Worm (Caenorhabditis elegans) whole organism, L4 larva: ENCODE measurements around the gene C01G10.10.
A peak's percentile ranks its signal among the peaks of the same experiment; 100 is the strongest.

Source experiments
- D1046.2 ChIP-seq: fragments of 200-800 bp; sonication (Bioruptor generic); IDR thresholded peaks from 2 replicates; pipeline ENCODE4 v1.3.6; 2022; ENCODE audit warnings: missing genetic modification characterization, missing compliant biosample characterization
- F49E8.2 ChIP-seq: sonication (generic microtip); optimal IDR thresholded peaks from 2 replicates; lab custom pipeline; 2016; ENCODE audit warnings: missing compliant biosample characterization, mild to moderate bottlenecking, missing genetic modification characterization, borderline replicate concordance
- T20F7.1 ChIP-seq: fragments of 200-800 bp; sonication (Bioruptor generic); optimal IDR thresholded peaks from 2 replicates; lab custom pipeline; 2018; ENCODE audit warnings: mild to moderate bottlenecking, missing genetic modification characterization, missing compliant biosample characterization
- Y105C5A.15 ChIP-seq: fragments of 200-800 bp; sonication (Bioruptor generic); IDR thresholded peaks from 2 replicates; pipeline ENCODE4 v1.3.6; 2022; ENCODE audit warnings: missing genetic modification characterization, missing compliant biosample characterization
- ama-1 ChIP-seq: fragments of 150-350 bp; optimal IDR thresholded peaks from 2 replicates; lab custom pipeline; 2014; ENCODE audit warnings: inconsistent platforms, mixed read lengths
- arid-1 ChIP-seq: fragments of 200-800 bp; sonication (Bioruptor generic); conservative IDR thresholded peaks from 2 replicates; pipeline ENCODE4 v1.3.6; 2022; ENCODE audit warnings: missing genetic modification reagents, missing genetic modification characterization, missing compliant biosample characterization
- attf-4 ChIP-seq: sonication (generic microtip); optimal IDR thresholded peaks from 3 replicates; lab custom pipeline; 2017; ENCODE audit warnings: missing biosample characterization, missing genetic modification characterization
- ceh-20 ChIP-seq: fragments of 200-800 bp; sonication (Bioruptor generic); IDR thresholded peaks from 2 replicates; pipeline ENCODE4 v1.3.6; 2022; ENCODE audit warnings: missing genetic modification reagents, missing genetic modification characterization, missing compliant biosample characterization
- ceh-28 ChIP-seq: fragments of 150-350 bp; optimal IDR thresholded peaks from 2 replicates; lab custom pipeline; 2014; ENCODE audit warnings: missing biosample characterization, missing genetic modification reagents, missing genetic modification characterization
- ceh-62 ChIP-seq: sonication (generic microtip); optimal IDR thresholded peaks from 2 replicates; lab custom pipeline; 2017; ENCODE audit warnings: missing biosample characterization, missing genetic modification characterization
- ceh-82 ChIP-seq: sonication (generic microtip); optimal IDR thresholded peaks from 2 replicates; lab custom pipeline; 2017; ENCODE audit warnings: missing biosample characterization, missing genetic modification characterization
- daf-12 ChIP-seq: fragments of 150-350 bp; optimal IDR thresholded peaks from 2 replicates; lab custom pipeline; 2014; ENCODE audit warnings: missing biosample characterization, missing genetic modification reagents, missing genetic modification characterization
- daf-16 ChIP-seq, 3 experiments: sonication (generic microtip); optimal IDR thresholded peaks; 2 replicates each; lab custom pipeline; 2016 to 2017; ENCODE audit warnings: missing genetic modification characterization in 3 of 3, missing genetic modification reagents in 3 of 3, mild to moderate bottlenecking in 2 of 3, missing compliant biosample characterization in 2 of 3, missing biosample characterization in 1 of 3, moderate library complexity in 1 of 3
- daf-8 ChIP-seq: fragments of 200-800 bp; sonication (Bioruptor generic); IDR thresholded peaks from 2 replicates; pipeline ENCODE4 v1.3.6; 2022; ENCODE audit warnings: missing genetic modification characterization, missing compliant biosample characterization
- dmd-9 ChIP-seq: fragments of 200-800 bp; sonication (Bioruptor generic); IDR thresholded peaks from 2 replicates; pipeline ENCODE4 v1.3.6; 2022; ENCODE audit warnings: missing genetic modification reagents, missing genetic modification characterization, missing compliant biosample characterization
- duxl-1 ChIP-seq: sonication (generic microtip); optimal IDR thresholded peaks from 2 replicates; lab custom pipeline; 2016; ENCODE audit warnings: mild to moderate bottlenecking, missing genetic modification characterization, moderate library complexity, missing compliant biosample characterization; ENCODE audit not compliant: poor library complexity
- egl-43 ChIP-seq: fragments of 200-800 bp; sonication (Bioruptor generic); IDR thresholded peaks from 2 replicates; pipeline ENCODE4 v1.3.6; 2022; ENCODE audit warnings: missing genetic modification reagents, missing genetic modification characterization, missing compliant biosample characterization
- fkh-10 ChIP-seq: fragments of 150-350 bp; optimal IDR thresholded peaks from 2 replicates; lab custom pipeline; 2014; ENCODE audit warnings: missing biosample characterization, missing genetic modification reagents, missing genetic modification characterization
- hif-1 ChIP-seq, 2 experiments: sonication (generic microtip); optimal IDR thresholded peaks; 2 replicates each; lab custom pipeline; 2016 to 2017; ENCODE audit warnings: missing compliant biosample characterization in 2 of 2, missing genetic modification characterization in 2 of 2, missing genetic modification reagents in 2 of 2, missing genotype in 2 of 2, mild to moderate bottlenecking in 1 of 2
- hmg-1.1 ChIP-seq: fragments of 200-800 bp; sonication (Bioruptor generic); IDR thresholded peaks from 2 replicates; pipeline ENCODE4 v1.3.6; 2022; ENCODE audit warnings: missing genetic modification reagents, missing genetic modification characterization, missing compliant biosample characterization
- lin-15B ChIP-seq: fragments of 150-350 bp; sonication (generic microtip); optimal IDR thresholded peaks from 3 replicates; lab custom pipeline; 2014; ENCODE audit warnings: missing biosample characterization, missing genetic modification characterization
- lin-38 ChIP-seq: fragments of 200-800 bp; sonication (Bioruptor generic); IDR thresholded peaks from 2 replicates; pipeline ENCODE4 v1.3.6; 2022; ENCODE audit warnings: missing genetic modification reagents, missing genetic modification characterization, missing compliant biosample characterization
- lir-3 ChIP-seq: sonication (generic microtip); optimal IDR thresholded peaks from 2 replicates; lab custom pipeline; 2016; ENCODE audit warnings: mild to moderate bottlenecking, missing genetic modification characterization, missing compliant biosample characterization
- lsy-2 ChIP-seq, 2 experiments: fragments of 150-350 bp in 1 of 2; sonication (generic microtip) in 1 of 2; optimal IDR thresholded peaks; 2 replicates each; lab custom pipeline; 2014 to 2017; ENCODE audit warnings: missing biosample characterization in 2 of 2, missing genetic modification characterization in 2 of 2
- madf-5 ChIP-seq, 2 experiments: fragments of 200-800 bp; sonication (Bioruptor generic); IDR thresholded peaks; 2 replicates each; pipeline ENCODE4 v1.3.6; 2022; ENCODE audit warnings: missing compliant biosample characterization in 2 of 2, missing genetic modification characterization in 2 of 2
- mdl-1 ChIP-seq, 2 experiments: fragments of 150-350 bp in 1 of 2; sonication (generic microtip) in 1 of 2; optimal IDR thresholded peaks; 2 replicates each; lab custom pipeline; 2014 to 2017; ENCODE audit warnings: missing biosample characterization in 2 of 2, missing genetic modification characterization in 2 of 2
- mep-1 ChIP-seq: fragments of 150-350 bp; sonication (generic microtip); optimal IDR thresholded peaks from 3 replicates; lab custom pipeline; 2014; ENCODE audit warnings: missing biosample characterization, missing genetic modification characterization
- mxl-3 ChIP-seq: fragments of 200-800 bp; sonication (Bioruptor generic); optimal IDR thresholded peaks from 2 replicates; lab custom pipeline; 2018; ENCODE audit warnings: mild to moderate bottlenecking, missing genetic modification characterization, missing compliant biosample characterization
- nhr-102 ChIP-seq: sonication (generic microtip); optimal IDR thresholded peaks from 2 replicates; lab custom pipeline; 2016; ENCODE audit warnings: mild to moderate bottlenecking, missing genetic modification characterization, moderate library complexity, missing compliant biosample characterization
- nhr-11 ChIP-seq: fragments of 150-350 bp; optimal IDR thresholded peaks from 2 replicates; lab custom pipeline; 2014; ENCODE audit warnings: missing biosample characterization, missing genetic modification characterization
- nhr-237 ChIP-seq: sonication (generic microtip); optimal IDR thresholded peaks from 2 replicates; lab custom pipeline; 2017; ENCODE audit warnings: missing biosample characterization, missing genetic modification characterization
- nhr-42 ChIP-seq: fragments of 200-800 bp; sonication (Bioruptor generic); IDR thresholded peaks from 2 replicates; pipeline ENCODE4 v1.3.6; 2022; ENCODE audit warnings: missing genetic modification characterization, missing compliant biosample characterization
- nhr-48 ChIP-seq: sonication (generic microtip); optimal IDR thresholded peaks from 2 replicates; lab custom pipeline; 2016; ENCODE audit warnings: mild to moderate bottlenecking, missing genetic modification characterization, missing compliant biosample characterization
- nhr-6 ChIP-seq: fragments of 150-350 bp; optimal IDR thresholded peaks from 2 replicates; lab custom pipeline; 2014; ENCODE audit warnings: missing biosample characterization, missing genetic modification characterization
- php-3 ChIP-seq: fragments of 200-800 bp; sonication (Bioruptor generic); IDR thresholded peaks from 2 replicates; pipeline ENCODE4 v1.3.6; 2022; ENCODE audit warnings: missing genetic modification reagents, missing genetic modification characterization, missing compliant biosample characterization
- pqm-1 ChIP-seq: sonication (generic microtip); optimal IDR thresholded peaks from 2 replicates; lab custom pipeline; 2017; ENCODE audit warnings: missing biosample characterization, missing genetic modification characterization
- rbr-2 ChIP-seq: sonication (generic microtip); optimal IDR thresholded peaks from 2 replicates; lab custom pipeline; 2016; ENCODE audit warnings: missing genotype, missing genetic modification characterization, missing compliant biosample characterization
- spr-1 ChIP-seq: sonication (generic microtip); optimal IDR thresholded peaks from 2 replicates; lab custom pipeline; 2016; ENCODE audit warnings: mild to moderate bottlenecking, missing genetic modification characterization, missing compliant biosample characterization
- tag-97 ChIP-seq: fragments of 200-800 bp; sonication (Bioruptor generic); IDR thresholded peaks from 2 replicates; pipeline ENCODE4 v1.3.6; 2022; ENCODE audit warnings: missing genetic modification characterization, missing compliant biosample characterization
- unc-62 ChIP-seq, 3 experiments: fragments of 150-350 bp in 1 of 3; sonication (generic microtip); optimal IDR thresholded peaks in 2 of 3; peaks in 1 of 3; 1 replicate in 1 of 3; 2 replicates in 2 of 3; lab custom pipeline; 2014 to 2017; ENCODE audit warnings: missing biosample characterization in 3 of 3, missing genetic modification characterization in 3 of 3, missing genetic modification reagents in 3 of 3, missing genotype in 1 of 3
- vab-7 ChIP-seq: fragments of 200-800 bp; sonication (Bioruptor generic); IDR thresholded peaks from 2 replicates; pipeline ENCODE4 v1.3.6; 2022; ENCODE audit warnings: missing genetic modification reagents, missing genetic modification characterization, missing compliant biosample characterization
- zfp-3 ChIP-seq: fragments of 200-800 bp; sonication (Bioruptor generic); conservative IDR thresholded peaks from 2 replicates; pipeline ENCODE4 v1.3.6; 2022; ENCODE audit warnings: missing genetic modification reagents, missing genetic modification characterization, missing compliant biosample characterization
- zip-11 ChIP-seq: fragments of 200-800 bp; sonication (Bioruptor generic); IDR thresholded peaks from 2 replicates; pipeline ENCODE4 v1.3.6; 2022; ENCODE audit warnings: missing genetic modification characterization, missing compliant biosample characterization
- ztf-11 ChIP-seq: fragments of 150-350 bp; optimal IDR thresholded peaks from 2 replicates; lab custom pipeline; 2014; ENCODE audit warnings: missing biosample characterization, missing genetic modification characterization
- ztf-7 ChIP-seq: fragments of 150-350 bp; optimal IDR thresholded peaks from 2 replicates; lab custom pipeline; 2014; ENCODE audit warnings: missing biosample characterization, missing genetic modification characterization

Gene C01G10.10

DNA sequence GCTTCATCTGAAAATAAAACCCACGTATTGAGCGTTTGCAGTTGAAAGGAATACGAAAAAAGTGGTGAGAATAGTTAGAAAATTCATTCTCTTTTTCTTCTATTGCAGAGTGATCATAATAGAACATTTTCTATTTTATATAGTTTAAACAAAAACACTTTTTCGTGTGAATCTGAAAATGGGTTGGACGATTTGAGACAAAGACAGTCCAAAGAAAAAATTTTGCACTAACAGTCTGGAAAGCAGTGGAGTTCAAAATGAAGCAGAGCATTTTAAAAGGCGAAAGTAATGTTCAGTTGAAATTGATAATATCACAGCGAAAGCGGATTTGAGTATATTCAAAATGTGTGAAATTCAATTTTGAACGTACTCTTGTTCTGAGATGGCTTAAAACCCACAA lies 6.4 kb upstream of the C01G10.10 start, which contains the start of gene C01G10.18:
C01G10.18 (minus strand) TSS at position 101 of the 400 bp plus-strand sequence.
- TF ChIP-seq lin-15B (tag; lab: Kevin White, UChicago): no peak
- TF ChIP-seq mep-1 (tag; lab: Kevin White, UChicago): no peak
- TF ChIP-seq dmd-9 (GFP tag; lab: Robert Waterston, UW): no peak
- TF ChIP-seq nhr-102 (tag; lab: Kevin White, UChicago): no peak
- no peak for TF ChIP-seq D1046.2 (GFP tag; lab: Robert Waterston, UW)
- no peak for TF ChIP-seq ceh-20 (GFP tag; lab: Robert Waterston, UW)
- TF ChIP-seq lir-3 (tag; lab: Kevin White, UChicago): no peak
- no peak for TF ChIP-seq ztf-7
- TF ChIP-seq zip-11 (GFP tag; lab: Robert Waterston, UW): no peak
- TF ChIP-seq hif-1 (tag; optimal IDR thresholded peaks at IDR 0.05; lab: Kevin White, UChicago): no peak
- TF ChIP-seq ceh-62 (tag; lab: Kevin White, UChicago): no peak
- no peak for TF ChIP-seq ama-1
- no peak for TF ChIP-seq unc-62 (GFP tag; optimal IDR thresholded peaks at IDR 0.05 in 1 of 2; lab: Kevin White, UChicago)
- no peak for TF ChIP-seq unc-62 (tag; optimal IDR thresholded peaks at IDR 0.05; lab: Kevin White, UChicago)
- TF ChIP-seq mxl-3 (GFP tag; lab: Kevin White, UChicago): no peak
- no peak for TF ChIP-seq attf-4 (tag; lab: Kevin White, UChicago)

- no peak for TF ChIP-seq egl-43 (GFP tag; lab: Robert Waterston, UW)
- TF ChIP-seq rbr-2 (tag; lab: Kevin White, UChicago): no peak
- no peak for TF ChIP-seq vab-7 (GFP tag; lab: Robert Waterston, UW)
- no peak for TF ChIP-seq nhr-237 (tag; lab: Kevin White, UChicago)
These were observed 5.0 kb upstream of the C01G10.10 start, which contains the start of the genes C01G10.15 and C01G10.6 for ce11 chrV:15087207-15087706. Gene C01G10.15, minus strand, starts transcription at chrV:15087307. Gene C01G10.6, plus strand, starts transcription at chrV:15087656.

ce11 chrV:15085335-15085800 lies 3.1 kb upstream of the C01G10.10 start, which contains the start of the genes ahsa-1 and C01G10.7:
Gene ahsa-1, minus strand, starts transcription at chrV:15085385.
Gene C01G10.7, plus strand, starts transcription at chrV:15085747.
- TF ChIP-seq ztf-7: peak; percentile 40
- TF ChIP-seq Y105C5A.15 (GFP tag; lab: Robert Waterston, UW): no peak
- TF ChIP-seq ceh-28 (tag; lab: Kevin White, UChicago): no peak
- peak; percentile 80 for TF ChIP-seq fkh-10 (GFP tag; lab: Kevin White, UChicago)
- TF ChIP-seq madf-5 (GFP tag; IDR thresholded peaks at IDR 0.05; lab: Robert Waterston, UW): peak; percentile 45 to 64; a peak in 2 of 4 replicates
- TF ChIP-seq zfp-3 (GFP tag; lab: Robert Waterston, UW): 0 out of 2 replicates have a peak, but pooled peaks have one; percentile 32
- TF ChIP-seq lsy-2 (tag; optimal IDR thresholded peaks at IDR 0.05; lab: Kevin White, UChicago): peak; percentile 64 to 94
- peak; percentile 66 for TF ChIP-seq nhr-11
- TF ChIP-seq php-3 (GFP tag; lab: Robert Waterston, UW): no peak
- TF ChIP-seq rbr-2 (tag; lab: Kevin White, UChicago): peak; percentile 87
- peak; percentile 91 for TF ChIP-seq lin-15B (tag; lab: Kevin White, UChicago)
- no peak for TF ChIP-seq daf-12 (tag; lab: Kevin White, UChicago)
- TF ChIP-seq F49E8.2 (tag; lab: Kevin White, UChicago): peak; percentile 56
- TF ChIP-seq ztf-11: no peak
- 0 out of 2 replicates have a peak, but pooled peaks have one; percentile 12 for TF ChIP-seq tag-97 (GFP tag; lab: Robert Waterston, UW)
- peak; percentile 49; the same call in 1 of the 2 replicates for TF ChIP-seq vab-7 (GFP tag; lab: Robert Waterston, UW)
- TF ChIP-seq lin-38 (GFP tag; lab: Robert Waterston, UW): peak; percentile 99
- TF ChIP-seq duxl-1: peak; percentile 72
- TF ChIP-seq hmg-1.1 (GFP tag; lab: Robert Waterston, UW): peak; percentile 79
- no peak for TF ChIP-seq nhr-48 (tag; lab: Kevin White, UChicago)
- TF ChIP-seq nhr-42 (GFP tag; lab: Robert Waterston, UW): peak; percentile 46; the same call in 1 of the 2 replicates
- TF ChIP-seq hif-1 (tag; optimal IDR thresholded peaks at IDR 0.05; lab: Kevin White, UChicago): peak; percentile 60 to 98
- peak; percentile 46 for TF ChIP-seq spr-1 (tag; lab: Kevin White, UChicago)
- TF ChIP-seq ceh-82: no peak
- peak; percentile 72 for TF ChIP-seq pqm-1 (tag; lab: Kevin White, UChicago)
- peak; percentile 19 for TF ChIP-seq mxl-3 (GFP tag; lab: Kevin White, UChicago)
- peak in 1 of 2 experiments; percentile 72 for TF ChIP-seq daf-16 (GFP tag; optimal IDR thresholded peaks at IDR 0.05; lab: Kevin White, UChicago)
- no peak for TF ChIP-seq daf-16 (tag; optimal IDR thresholded peaks at IDR 0.05; lab: Kevin White, UChicago)
- TF ChIP-seq attf-4 (tag; lab: Kevin White, UChicago): no peak
- TF ChIP-seq nhr-6 (tag; lab: Kevin White, UChicago): peak; percentile 99
- TF ChIP-seq daf-8 (GFP tag; lab: Robert Waterston, UW): no peak
- peak in 1 of 2 experiments; percentile 13 for TF ChIP-seq mdl-1 (tag; optimal IDR thresholded peaks at IDR 0.05; lab: Kevin White, UChicago)
- peak; percentile 87 for TF ChIP-seq T20F7.1
- TF ChIP-seq arid-1 (GFP tag; lab: Robert Waterston, UW): 0 out of 2 replicates have a peak, but pooled peaks have one; percentile 46
